Fruit fly (Drosophila melanogaster) whole organism, adult: ENCODE measurements around the gene CG4766.
A peak's percentile ranks its signal among the peaks of the same experiment; 100 is the strongest.

Source experiments
- CG12768 ChIP-seq: fragments of 200-800 bp; sonication (Bioruptor generic); optimal IDR thresholded peaks from 2 replicates; lab custom pipeline; 2017; ENCODE audit warnings: missing biosample characterization, missing genetic modification characterization, mild to moderate bottlenecking, moderate library complexity, missing genetic modification reagents
- CG14711 ChIP-seq: fragments of 200-800 bp; sonication (Bioruptor generic); optimal IDR thresholded peaks from 2 replicates; lab custom pipeline; 2018; ENCODE audit warnings: missing biosample characterization, mild to moderate bottlenecking, missing genetic modification characterization, moderate library complexity
- Clk ChIP-seq: fragments of 200-800 bp; sonication (Bioruptor generic); optimal IDR thresholded peaks from 2 replicates; lab custom pipeline; 2017; ENCODE audit warnings: missing biosample characterization, missing genetic modification characterization
- Crg-1 ChIP-seq: fragments of 200-800 bp; sonication (Bioruptor generic); optimal IDR thresholded peaks from 2 replicates; lab custom pipeline; 2016; ENCODE audit warnings: missing biosample characterization, missing genetic modification characterization
- bab1 ChIP-seq: fragments of 200-800 bp; sonication (Bioruptor generic); optimal IDR thresholded peaks from 3 replicates; lab custom pipeline; 2019; ENCODE audit warnings: missing biosample characterization, mild to moderate bottlenecking, missing genetic modification characterization, moderate library complexity
- cic ChIP-seq: fragments of 200-800 bp; sonication (Bioruptor generic); optimal IDR thresholded peaks from 2 replicates; lab custom pipeline; 2017; ENCODE audit warnings: missing biosample characterization, mild to moderate bottlenecking, missing genetic modification characterization, moderate library complexity
- kay ChIP-seq: fragments of 200-800 bp; sonication (Bioruptor generic); peaks from one replicate; lab custom pipeline; 2016; ENCODE audit warnings: missing biosample characterization, missing genetic modification characterization, borderline replicate concordance
- pad ChIP-seq: fragments of 200-800 bp; sonication (Bioruptor generic); optimal IDR thresholded peaks from 3 replicates; lab custom pipeline; 2017; ENCODE audit warnings: missing biosample characterization, missing genetic modification characterization, mild to moderate bottlenecking, moderate library complexity, missing genetic modification reagents

- TF ChIP-seq CG14711 (tag; lab: Kevin White, UChicago) (no peak), Crg-1 (GFP tag; lab: Kevin White, UChicago) (no peak), bab1 (GFP tag; lab: Kevin White, UChicago) (no peak), Clk (no peak), cic (peak; percentile 16), pad (GFP tag; lab: Kevin White, UChicago) (no peak), CG12768 (GFP tag; lab: Kevin White, UChicago) (no peak), kay (GFP tag; lab: Kevin White, UChicago) (no peak)
These were observed 52.6 kb downstream of the CG4766 start, which contains the start of gene CG6041 for dm6 chrX:5947870-5948498.
